Worm (Caenorhabditis elegans) whole organism, L4/young adult: ENCODE data around the gene pkhm-2.

ENCODE experiments used
- dao-5 ChIP-seq: sonication (generic microtip); optimal IDR thresholded peaks from 2 replicates; lab custom pipeline; 2016; ENCODE audit warnings: missing genotype, missing genetic modification characterization, moderate library complexity, missing compliant biosample characterization
- him-1 ChIP-seq: sonication (generic microtip); optimal IDR thresholded peaks from 2 replicates; lab custom pipeline; 2016; ENCODE audit warnings: missing genotype, missing genetic modification reagents, missing genetic modification characterization, missing compliant biosample characterization

- TF ChIP-seq dao-5 (no peak), him-1 (tag; lab: Kevin White, UChicago) (no peak)
Observed at ce11 chrX:15164108-15164507, 17.2 kb downstream of the pkhm-2 start, which contains the start of gene T10B10.9.
